Worm (Caenorhabditis elegans): Measurements from ENCODE around the gene hsp-25.

DNA sequence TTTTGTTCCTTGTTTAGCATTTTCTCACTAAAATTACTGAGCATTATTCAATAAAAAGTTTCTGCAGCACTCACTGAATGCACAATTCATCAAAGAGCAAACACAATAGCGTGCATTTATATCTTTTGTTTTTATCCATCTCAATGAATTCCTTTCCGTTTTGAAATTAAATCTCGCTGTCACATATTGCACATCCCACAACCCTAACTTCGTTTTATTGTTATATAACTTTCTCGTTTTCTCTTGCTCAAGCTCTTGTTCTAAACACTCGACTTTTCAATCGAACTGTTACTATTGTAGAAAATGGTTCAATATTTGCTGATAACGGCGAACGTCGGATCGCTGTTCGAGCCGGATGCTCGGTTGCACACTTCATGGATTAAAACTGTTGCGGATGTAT, 8.3 kb downstream of the hsp-25 start, which contains the start of gene ipp-5:
- no peak for TF ChIP-seq elt-1 (tag; optimal IDR thresholded peaks at IDR 0.05)
- TF ChIP-seq Y55F3AM.14 (GFP tag; optimal IDR thresholded peaks at IDR 0.05), result no peak
- no peak for TF ChIP-seq zag-1 (tag; optimal IDR thresholded peaks at IDR 0.05)
- no peak for TF ChIP-seq ztf-4 (tag; optimal IDR thresholded peaks at IDR 0.05)
